Fruit fly (Drosophila melanogaster) whole organism, adult: Measurements from ENCODE around the gene Gr28b.

ENCODE experiments used
- CG11617 ChIP-seq: fragments of 200-800 bp; sonication (Bioruptor generic); optimal IDR thresholded peaks from 2 replicates; lab custom pipeline; 2017; ENCODE audit warnings: mild to moderate bottlenecking, missing biosample characterization, missing genetic modification reagents, missing genetic modification characterization
- CG12768 ChIP-seq: fragments of 200-800 bp; sonication (Bioruptor generic); optimal IDR thresholded peaks from 2 replicates; lab custom pipeline; 2017; ENCODE audit warnings: missing biosample characterization, missing genetic modification characterization, mild to moderate bottlenecking, moderate library complexity, missing genetic modification reagents
- CG14711 ChIP-seq: fragments of 200-800 bp; sonication (Bioruptor generic); optimal IDR thresholded peaks from 2 replicates; lab custom pipeline; 2018; ENCODE audit warnings: missing biosample characterization, mild to moderate bottlenecking, missing genetic modification characterization, moderate library complexity
- CG1620 ChIP-seq: fragments of 200-800 bp; sonication (Bioruptor generic); optimal IDR thresholded peaks from 2 replicates; lab custom pipeline; 2016; ENCODE audit warnings: missing biosample characterization, missing genetic modification characterization
- CG33017 ChIP-seq: fragments of 200-800 bp; sonication (Bioruptor generic); optimal IDR thresholded peaks from 2 replicates; lab custom pipeline; 2018; ENCODE audit warnings: missing biosample characterization, mild to moderate bottlenecking, missing genetic modification characterization, moderate library complexity
- CG5204 ChIP-seq: fragments of 200-800 bp; sonication (Bioruptor generic); optimal IDR thresholded peaks from 2 replicates; lab custom pipeline; 2016; ENCODE audit warnings: missing biosample characterization, missing genetic modification characterization
- CG7045 ChIP-seq: fragments of 200-800 bp; sonication (Bioruptor generic); optimal IDR thresholded peaks from 2 replicates; lab custom pipeline; 2017; ENCODE audit warnings: missing biosample characterization, mild to moderate bottlenecking, missing genetic modification characterization
- CG7101 ChIP-seq: fragments of 200-800 bp; sonication (Bioruptor generic); optimal IDR thresholded peaks from 2 replicates; lab custom pipeline; 2018; ENCODE audit warnings: missing biosample characterization, mild to moderate bottlenecking, missing genetic modification characterization, moderate library complexity
- Clk ChIP-seq: fragments of 200-800 bp; sonication (Bioruptor generic); optimal IDR thresholded peaks from 2 replicates; lab custom pipeline; 2017; ENCODE audit warnings: missing biosample characterization, missing genetic modification characterization
- Crg-1 ChIP-seq: fragments of 200-800 bp; sonication (Bioruptor generic); optimal IDR thresholded peaks from 2 replicates; lab custom pipeline; 2016; ENCODE audit warnings: missing biosample characterization, missing genetic modification characterization
- Hr96 ChIP-seq: fragments of 200-800 bp; sonication (Bioruptor generic); optimal IDR thresholded peaks from 2 replicates; lab custom pipeline; 2016; ENCODE audit warnings: missing biosample characterization, missing genetic modification characterization
- Mnt ChIP-seq: fragments of 200-800 bp; sonication (Bioruptor generic); optimal IDR thresholded peaks from 2 replicates; lab custom pipeline; 2016; ENCODE audit warnings: missing biosample characterization, mild to moderate bottlenecking, missing genetic modification characterization
- bab1 ChIP-seq: fragments of 200-800 bp; sonication (Bioruptor generic); optimal IDR thresholded peaks from 3 replicates; lab custom pipeline; 2019; ENCODE audit warnings: missing biosample characterization, mild to moderate bottlenecking, missing genetic modification characterization, moderate library complexity
- cic ChIP-seq: fragments of 200-800 bp; sonication (Bioruptor generic); optimal IDR thresholded peaks from 2 replicates; lab custom pipeline; 2017; ENCODE audit warnings: missing biosample characterization, mild to moderate bottlenecking, missing genetic modification characterization, moderate library complexity
- cnc ChIP-seq, 2 experiments: fragments of >200 bp; optimal IDR thresholded peaks; 2 replicates each; lab custom pipeline; 2017
- kay ChIP-seq: fragments of 200-800 bp; sonication (Bioruptor generic); peaks from one replicate; lab custom pipeline; 2016; ENCODE audit warnings: missing biosample characterization, missing genetic modification characterization, borderline replicate concordance
- ovo ChIP-seq: fragments of 200-800 bp; sonication (Bioruptor generic); optimal IDR thresholded peaks from 2 replicates; lab custom pipeline; 2016; ENCODE audit warnings: missing biosample characterization, missing genetic modification characterization
- pad ChIP-seq: fragments of 200-800 bp; sonication (Bioruptor generic); optimal IDR thresholded peaks from 3 replicates; lab custom pipeline; 2017; ENCODE audit warnings: missing biosample characterization, missing genetic modification characterization, mild to moderate bottlenecking, moderate library complexity, missing genetic modification reagents
- tj ChIP-seq: fragments of 200-800 bp; sonication (Bioruptor generic); optimal IDR thresholded peaks from 3 replicates; lab custom pipeline; 2017; ENCODE audit warnings: missing biosample characterization, mild to moderate bottlenecking, missing genetic modification characterization, moderate library complexity
- toe ChIP-seq: fragments of 200-800 bp; sonication (Bioruptor generic); optimal IDR thresholded peaks from 2 replicates; lab custom pipeline; 2016; ENCODE audit warnings: missing biosample characterization, missing genetic modification characterization

Gr28b gene

DNA sequence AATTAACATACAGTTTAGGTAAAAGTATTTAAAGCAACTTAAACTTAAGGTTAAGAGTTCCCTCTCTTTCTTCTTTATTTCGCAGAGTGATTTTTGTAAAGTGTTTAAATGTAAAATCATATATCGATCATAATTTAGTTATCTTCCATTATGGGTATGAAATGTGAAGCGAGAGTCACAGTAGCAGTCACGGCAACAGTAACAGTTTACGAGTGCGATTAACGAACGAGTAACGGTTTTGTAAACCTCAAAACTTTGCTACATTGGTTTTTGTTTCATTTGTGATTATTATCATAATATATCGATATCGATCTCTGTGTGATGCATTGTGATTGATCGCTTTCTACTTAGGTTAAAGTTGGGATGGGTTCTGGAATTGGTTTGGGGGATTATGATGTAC lies 36.2 kb upstream of the Gr28b start:
- TF ChIP-seq bab1 (GFP tag; lab: Kevin White, UChicago) (no peak), kay (GFP tag; lab: Kevin White, UChicago) (no peak), Clk (GFP tag; lab: Kevin White, UChicago) (no peak)

- TF ChIP-seq CG33017 (no peak), CG14711 (no peak), CG11617 (GFP tag; lab: Kevin White, UChicago) (no peak), cic (GFP tag; lab: Kevin White, UChicago) (no peak)
These were observed 35.2 kb upstream of the Gr28b start, which contains the start of gene Obp28a for dm6 chr2L:7497265-7497664. Gene Obp28a, minus strand, starts transcription at chr2L:7497365.

DNA sequence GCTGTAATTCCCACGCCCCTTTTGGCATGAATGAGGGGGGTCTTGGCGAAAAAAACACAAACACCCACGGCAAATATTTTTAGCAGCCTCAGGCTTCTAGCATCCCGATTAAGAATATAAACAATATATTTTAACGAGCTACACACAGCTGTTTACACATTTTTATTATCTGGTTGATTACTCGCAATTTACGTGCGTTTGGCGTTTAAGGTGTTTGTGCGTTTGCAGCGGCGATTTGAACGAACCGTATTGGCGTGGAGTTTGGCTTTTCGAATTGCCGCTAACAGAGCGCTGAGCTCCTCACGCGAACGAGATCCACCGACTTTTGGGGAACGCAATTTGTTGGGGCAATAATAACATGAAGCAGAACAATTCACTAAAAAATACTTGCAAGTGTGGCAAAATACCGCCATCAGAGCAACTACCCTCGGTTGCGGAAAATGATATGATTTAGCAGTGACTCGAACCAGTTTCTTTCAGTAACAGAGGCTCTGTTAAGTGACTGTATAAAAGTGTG lies 34.0 kb upstream of the Gr28b start, which contains the start of gene Ziz:
Ziz (minus strand) TSS at position 321 of the 517 bp plus-strand sequence.
- TF ChIP-seq CG14711, result peak; percentile 51
- TF ChIP-seq CG7101, result peak; percentile 38
- TF ChIP-seq CG12768 (GFP tag; lab: Kevin White, UChicago), result no peak
- TF ChIP-seq pad (GFP tag; lab: Kevin White, UChicago), result peak; percentile 58
- peak; percentile 75 for TF ChIP-seq bab1 (GFP tag; lab: Kevin White, UChicago)
- TF ChIP-seq toe (GFP tag; lab: Kevin White, UChicago), result peak; percentile 9
- no peak for TF ChIP-seq Clk (GFP tag; lab: Kevin White, UChicago)
- no peak for TF ChIP-seq CG7045 (GFP tag; lab: Kevin White, UChicago)
- TF ChIP-seq Hr96 (GFP tag; lab: Kevin White, UChicago), result no peak
- TF ChIP-seq CG11617 (GFP tag; lab: Kevin White, UChicago), result peak; percentile 27
- no peak for TF ChIP-seq cnc (optimal IDR thresholded peaks at IDR 0.05; lab: Kevin White, UChicago)
- TF ChIP-seq CG1620 (GFP tag; lab: Kevin White, UChicago), result no peak
- peak; percentile 20 for TF ChIP-seq CG33017
- TF ChIP-seq kay (GFP tag; lab: Kevin White, UChicago), result no peak
- no peak for TF ChIP-seq CG5204 (GFP tag; lab: Kevin White, UChicago)
- TF ChIP-seq Crg-1, result no peak
- peak; percentile 64 for TF ChIP-seq tj
- no peak for TF ChIP-seq ovo (GFP tag; lab: Kevin White, UChicago)
- peak; percentile 77 for TF ChIP-seq cic (GFP tag; lab: Kevin White, UChicago)
- TF ChIP-seq Mnt, result peak; percentile 80

DNA sequence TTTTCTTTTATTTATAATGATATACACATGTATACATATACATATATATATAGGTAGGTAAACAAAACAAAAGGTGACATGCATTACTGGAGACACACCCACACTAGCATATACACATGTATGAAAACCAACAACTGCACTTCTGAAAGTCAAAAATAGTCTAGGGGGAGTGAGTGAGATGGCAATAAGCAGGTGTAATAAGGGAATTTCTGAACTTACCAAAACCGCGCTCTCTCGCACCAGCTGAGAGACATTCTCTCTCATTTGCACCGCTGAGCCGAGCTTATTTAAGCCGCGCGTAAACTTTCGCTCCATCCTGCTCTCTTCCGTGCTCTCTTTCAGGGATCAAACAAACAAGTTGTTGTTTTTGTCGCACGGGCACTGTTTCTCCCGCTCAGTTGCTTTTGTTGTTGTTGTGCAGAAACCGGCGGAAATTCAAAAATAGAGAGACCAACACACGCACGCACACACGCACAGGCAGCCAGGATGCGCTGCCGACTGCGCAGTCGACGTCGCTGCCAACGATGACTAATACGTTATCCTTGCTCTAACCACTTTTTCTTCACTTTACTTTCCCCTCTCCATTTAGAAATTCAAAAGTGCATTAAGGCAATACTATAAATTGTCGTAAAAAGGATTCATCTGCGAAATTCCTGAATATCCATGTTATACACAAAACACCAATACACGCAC lies 33.4 kb upstream of the Gr28b start:
- TF ChIP-seq CG7045 (GFP tag; lab: Kevin White, UChicago), result no peak
- peak; percentile 94 for TF ChIP-seq pad (GFP tag; lab: Kevin White, UChicago)
- TF ChIP-seq CG7101, result no peak
- peak; percentile 37 for TF ChIP-seq ovo (GFP tag; lab: Kevin White, UChicago)
- TF ChIP-seq kay (GFP tag; lab: Kevin White, UChicago), result no peak

- TF ChIP-seq Hr96 (GFP tag; lab: Kevin White, UChicago), result no peak
- no peak for TF ChIP-seq CG14711
- TF ChIP-seq Clk (GFP tag; lab: Kevin White, UChicago), result no peak
- TF ChIP-seq CG33017, result no peak
- TF ChIP-seq kay (GFP tag; lab: Kevin White, UChicago), result peak; percentile 74
These were observed 32.6 kb upstream of the Gr28b start for dm6 chr2L:7494341-7495293.

dm6 chr2L:7493444-7493843 lies 31.4 kb upstream of the Gr28b start:
- TF ChIP-seq CG11617 (GFP tag; lab: Kevin White, UChicago) (no peak), tj (peak; percentile 94), CG12768 (GFP tag; lab: Kevin White, UChicago) (peak; percentile 4), Clk (GFP tag; lab: Kevin White, UChicago) (no peak), CG14711 (no peak), cic (GFP tag; lab: Kevin White, UChicago) (no peak), Hr96 (GFP tag; lab: Kevin White, UChicago) (no peak), ovo (GFP tag; lab: Kevin White, UChicago) (no peak), CG7101 (no peak), pad (GFP tag; lab: Kevin White, UChicago) (no peak), CG1620 (GFP tag; lab: Kevin White, UChicago) (no peak)
